Fruit fly (Drosophila melanogaster): ENCODE results near the gene CG4872.

CG4872 gene

dm6 chrX:16854746-16855145 is 26.4 kb upstream of the CG4872 start (continued):
- TF ChIP-seq CG10267 (tag; optimal IDR thresholded peaks at IDR 0.05) (peak; percentile 52), trem (tag; optimal IDR thresholded peaks at IDR 0.05) (peak; percentile 2), Optix (GFP tag; IDR thresholded peaks at IDR 0.05) (no peak), CG7745 (tag; optimal IDR thresholded peaks at IDR 0.05) (no peak), Sry-β (GFP tag; optimal IDR thresholded peaks at IDR 0.05) (no peak), Doc3 (GFP tag; IDR thresholded peaks at IDR 0.05; ENCODE audit: partially characterized antibody) (no peak), insv (GFP tag; optimal IDR thresholded peaks at IDR 0.05) (no peak), CG17361 (GFP tag; IDR thresholded peaks at IDR 0.05) (peak; percentile 74), Nf-YB (GFP tag; optimal IDR thresholded peaks at IDR 0.05) (peak; percentile 34), Neu2 (GFP tag; optimal IDR thresholded peaks at IDR 0.05; ENCODE audit: borderline replicate concordance) (no peak), Fer2 (tag; optimal IDR thresholded peaks at IDR 0.05) (no peak), CG4854 (GFP tag; optimal IDR thresholded peaks at IDR 0.05) (no peak), CG15011 (GFP tag; optimal IDR thresholded peaks at IDR 0.05) (no peak), trh (GFP tag; optimal IDR thresholded peaks at IDR 0.05) (no peak), CG14050 (GFP tag; IDR thresholded peaks at IDR 0.05) (no peak), grau (tag; optimal IDR thresholded peaks at IDR 0.05) (peak; percentile 63), scrt (GFP tag; optimal IDR thresholded peaks at IDR 0.05) (peak; percentile 7), CG10462 (GFP tag; optimal IDR thresholded peaks at IDR 0.05) (no peak), Ets97D (GFP tag; optimal IDR thresholded peaks at IDR 0.05) (no peak), CG10147 (GFP tag; optimal IDR thresholded peaks at IDR 0.05) (peak; percentile 56), CG8944 (GFP tag; optimal IDR thresholded peaks at IDR 0.05) (no peak), Ssrp (tag; optimal IDR thresholded peaks at IDR 0.05) (peak; percentile 44), CG6683 (GFP tag; optimal IDR thresholded peaks at IDR 0.05) (peak; percentile 6), CG10321 (GFP tag; IDR thresholded peaks at IDR 0.05) (no peak), Ravus (GFP tag; IDR thresholded peaks at IDR 0.05) (no peak; the same call in 1 of the 2 replicates), CG13424 (tag; optimal IDR thresholded peaks at IDR 0.05) (peak; percentile 70), CG7357 (GFP tag; IDR thresholded peaks at IDR 0.05) (no peak), CG3726 (GFP tag; IDR thresholded peaks at IDR 0.05) (no peak), CG11247 (GFP tag; IDR thresholded peaks at IDR 0.05) (no peak), NC2β (GFP tag; optimal IDR thresholded peaks at IDR 0.05) (no peak), CG13296 (GFP tag; optimal IDR thresholded peaks at IDR 0.05) (peak; percentile 62), Ptx1 (GFP tag; IDR thresholded peaks at IDR 0.05) (peak; percentile 65; the same call in 1 of the 2 replicates), NK7.1 (GFP tag; optimal IDR thresholded peaks at IDR 0.05) (no peak), run (tag; optimal IDR thresholded peaks at IDR 0.05) (peak; percentile 29), eyg (GFP tag; optimal IDR thresholded peaks at IDR 0.05) (no peak), gcm (GFP tag; optimal IDR thresholded peaks at IDR 0.05) (peak; percentile 41), CG12236 (GFP tag; optimal IDR thresholded peaks at IDR 0.05) (no peak), schlank (tag; optimal IDR thresholded peaks at IDR 0.05) (no peak), CG13775 (GFP tag; optimal IDR thresholded peaks at IDR 0.05) (peak; percentile 25), HLH3B (GFP tag; IDR thresholded peaks at IDR 0.05) (peak; percentile 61), CG17612 (GFP tag; IDR thresholded peaks at IDR 0.05) (no peak), TFAM (GFP tag; optimal IDR thresholded peaks at IDR 0.05) (no peak), BtbVII (GFP tag; optimal IDR thresholded peaks at IDR 0.05) (peak; percentile 43), pum (GFP tag; optimal IDR thresholded peaks at IDR 0.05) (no peak), CG18262 (tag; optimal IDR thresholded peaks at IDR 0.05) (peak; percentile 50), Blimp-1 (GFP tag; optimal IDR thresholded peaks at IDR 0.05) (peak; percentile 86), knrl (GFP tag; IDR thresholded peaks at IDR 0.05; ENCODE audit: partially characterized antibody) (no peak), CG12659 (GFP tag; optimal IDR thresholded peaks at IDR 0.05) (peak; percentile 51), chinmo (GFP tag; IDR thresholded peaks at IDR 0.05; ENCODE audit: partially characterized antibody) (no peak), CG4404 (GFP tag; IDR thresholded peaks at IDR 0.05) (no peak), ase (GFP tag; IDR thresholded peaks at IDR 0.05) (peak; percentile 14; the same call in 1 of the 3 replicates)
